Worm (Caenorhabditis elegans): Measurements from ENCODE around the gene H14A12.5.

- TF ChIP-seq gmeb-1 (tag; optimal IDR thresholded peaks at IDR 0.05) (no peak), lin-39 (tag; optimal IDR thresholded peaks at IDR 0.05) (no peak), ceh-16 (tag; optimal IDR thresholded peaks at IDR 0.05) (no peak), ztf-4 (tag; optimal IDR thresholded peaks at IDR 0.05) (no peak)
Observed at ce11 chrIII:7462295-7462694, 6.6 kb downstream of the H14A12.5 start, which contains the start of gene fipr-20.

All from whole organism, L2 larva.